Worm (Caenorhabditis elegans): ENCODE results near the gene lip-1.

lip-1 gene

ce11 chrIV:6842470-6843008, at the start of gene lip-1:
lip-1 (plus strand) TSS chrIV:6842958.
- TF ChIP-seq nhr-12 (tag; optimal IDR thresholded peaks at IDR 0.05) (no peak), sox-4 (tag; optimal IDR thresholded peaks at IDR 0.05) (no peak), dpl-1 (GFP tag; optimal IDR thresholded peaks at IDR 0.05) (no peak), irx-1 (tag; optimal IDR thresholded peaks at IDR 0.05) (no peak), pqm-1 (tag; optimal IDR thresholded peaks at IDR 0.05) (no peak), snpc-4 (tag; optimal IDR thresholded peaks at IDR 0.05) (no peak), Y116A8C.19 (tag; optimal IDR thresholded peaks at IDR 0.05; ENCODE audit: borderline replicate concordance) (no peak), lin-15B (tag; optimal IDR thresholded peaks at IDR 0.05) (no peak), swsn-7 (tag; optimal IDR thresholded peaks at IDR 0.05) (no peak), fkh-4 (tag; optimal IDR thresholded peaks at IDR 0.05; ENCODE audit: borderline replicate concordance) (no peak), ceh-8 (GFP tag; optimal IDR thresholded peaks at IDR 0.05) (no peak), rnt-1 (tag; optimal IDR thresholded peaks at IDR 0.05) (no peak), unc-130 (tag; optimal IDR thresholded peaks at IDR 0.05) (no peak), egl-13 (tag; optimal IDR thresholded peaks at IDR 0.05) (no peak), sup-37 (GFP tag; optimal IDR thresholded peaks at IDR 0.05) (no peak), xbp-1 (tag; optimal IDR thresholded peaks at IDR 0.05) (no peak), alr-1 (tag; optimal IDR thresholded peaks at IDR 0.05; ENCODE audit: borderline replicate concordance) (no peak), snu-23 (GFP tag; optimal IDR thresholded peaks at IDR 0.05) (no peak), lin-13 (GFP tag; optimal IDR thresholded peaks at IDR 0.05) (no peak), fos-1 (tag; optimal IDR thresholded peaks at IDR 0.05) (no peak)

DNA sequence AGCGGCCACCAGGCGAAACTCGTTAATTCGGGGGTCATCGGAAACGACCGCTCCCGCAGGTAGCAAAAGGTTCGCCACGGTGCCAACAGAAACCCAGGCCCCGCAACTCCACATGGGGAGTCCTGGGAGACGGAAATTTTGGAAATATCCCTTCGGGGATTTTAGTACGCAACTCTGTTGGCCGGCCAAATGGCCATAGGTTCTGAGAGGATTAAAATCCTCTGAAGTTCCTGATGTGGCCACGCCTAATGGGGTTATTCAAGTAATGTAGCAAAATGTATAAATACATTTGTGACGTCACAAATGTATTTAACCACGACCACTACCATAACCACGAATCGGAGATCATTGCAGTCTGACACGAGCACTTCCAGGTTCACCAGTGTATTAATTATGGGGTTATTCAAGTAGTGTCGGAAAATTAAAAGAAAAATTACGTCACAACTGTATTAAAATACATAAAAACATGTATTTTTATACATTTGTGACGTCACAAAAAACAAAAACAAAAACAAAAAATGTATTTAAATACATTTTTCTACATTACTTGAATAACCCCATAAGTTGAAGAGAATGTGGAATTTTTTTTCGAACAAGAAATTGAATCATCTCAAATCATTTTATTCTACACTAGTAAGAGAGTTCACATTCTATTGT, 49.3 kb upstream of the lip-1 start:
- TF ChIP-seq fkh-4 (tag; optimal IDR thresholded peaks at IDR 0.05; ENCODE audit: borderline replicate concordance) (no peak), efl-3 (GFP tag; optimal IDR thresholded peaks at IDR 0.05) (no peak), snpc-4 (tag; optimal IDR thresholded peaks at IDR 0.05) (no peak), C04F5.9 (tag; optimal IDR thresholded peaks at IDR 0.05) (no peak), nhr-19 (GFP tag; conservative IDR thresholded peaks at IDR 0.05) (no peak), mdl-1 (tag; optimal IDR thresholded peaks at IDR 0.05) (no peak), zag-1 (tag; optimal IDR thresholded peaks at IDR 0.05) (no peak), nhr-12 (tag; optimal IDR thresholded peaks at IDR 0.05) (no peak), fos-1 (tag; optimal IDR thresholded peaks at IDR 0.05) (no peak), pag-3 (tag; optimal IDR thresholded peaks at IDR 0.05; ENCODE audit: borderline replicate concordance, insufficient read depth) (no peak), tlp-1 (tag; optimal IDR thresholded peaks at IDR 0.05) (no peak), ceh-90 (tag; optimal IDR thresholded peaks at IDR 0.05) (no peak), isw-1 (GFP tag; IDR thresholded peaks at IDR 0.05) (no peak), unc-30 (tag; optimal IDR thresholded peaks at IDR 0.05) (no peak), hlh-17 (GFP tag; optimal IDR thresholded peaks at IDR 0.05; ENCODE audit: borderline replicate concordance) (no peak)

DNA sequence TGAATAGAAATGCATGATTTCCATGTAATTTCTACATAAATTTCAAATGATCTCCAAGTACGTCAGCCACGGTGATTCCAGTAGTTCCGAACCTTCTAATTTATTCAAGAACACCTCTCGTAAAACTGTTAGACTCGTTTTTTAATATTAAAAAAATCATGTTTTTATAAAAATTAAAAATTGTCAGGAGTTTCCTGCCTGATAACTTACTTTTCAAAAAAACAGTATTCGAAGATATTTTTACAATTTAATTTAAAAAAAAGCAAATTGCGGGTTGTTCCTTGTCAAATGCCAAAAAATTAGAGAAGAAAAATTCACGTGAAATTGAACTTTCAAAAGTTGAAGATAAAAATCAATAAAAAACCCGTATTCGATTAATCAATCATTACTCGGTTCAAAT, 47.2 kb upstream of the lip-1 start, which contains the start of the genes C17H12.3 and C17H12.12:
Gene C17H12.3 (minus strand): TSS at position 101 of the 400 bp plus-strand sequence.
Gene C17H12.12 (plus strand): TSS at position 396 of the 400 bp plus-strand sequence.
- TF ChIP-seq mef-2 (tag; optimal IDR thresholded peaks at IDR 0.05): no peak
- no peak for TF ChIP-seq nhr-77 (tag; optimal IDR thresholded peaks at IDR 0.05)
- TF ChIP-seq lsy-2 (tag; optimal IDR thresholded peaks at IDR 0.05): no peak
- no peak for TF ChIP-seq vab-15 (tag; optimal IDR thresholded peaks at IDR 0.05)
- no peak for TF ChIP-seq lir-3 (tag; optimal IDR thresholded peaks at IDR 0.05; ENCODE audit: poor library complexity)
- no peak for TF ChIP-seq hlh-4 (tag; optimal IDR thresholded peaks at IDR 0.05)
- no peak for TF ChIP-seq ztf-11 (tag; optimal IDR thresholded peaks at IDR 0.05)
- no peak for TF ChIP-seq dsc-1 (tag; optimal IDR thresholded peaks at IDR 0.05)
- TF ChIP-seq zip-4 (GFP tag; optimal IDR thresholded peaks at IDR 0.05): no peak
